Worm (Caenorhabditis elegans) whole organism, mixed stage, embryonic: ENCODE results near the gene pmk-3.

Experiments used
- blmp-1 ChIP-seq: fragments of 150-350 bp; optimal IDR thresholded peaks from 2 replicates; lab custom pipeline; 2014; ENCODE audit warnings: missing biosample characterization, missing genetic modification characterization
- drap-1 ChIP-seq: fragments of 200-800 bp; sonication (Bioruptor generic); optimal IDR thresholded peaks from 3 replicates; lab custom pipeline; 2018; ENCODE audit warnings: mild to moderate bottlenecking, missing genetic modification characterization, missing compliant biosample characterization
- hlh-1 ChIP-seq: fragments of 150-350 bp; optimal IDR thresholded peaks from 2 replicates; lab custom pipeline; 2014; ENCODE audit warnings: missing biosample characterization, missing genetic modification reagents, missing genetic modification characterization
- lin-13 ChIP-seq: fragments of 150-350 bp; optimal IDR thresholded peaks from 2 replicates; lab custom pipeline; 2014; ENCODE audit warnings: missing biosample characterization, missing genetic modification characterization
- nhr-12 ChIP-seq: fragments of 150-350 bp; optimal IDR thresholded peaks from 2 replicates; lab custom pipeline; 2014; ENCODE audit warnings: missing biosample characterization, missing genetic modification characterization
- nhr-237 ChIP-seq: fragments of 150-350 bp; optimal IDR thresholded peaks from 2 replicates; lab custom pipeline; 2014; ENCODE audit warnings: missing biosample characterization, missing genetic modification characterization
- nhr-76 ChIP-seq: sonication (generic microtip); optimal IDR thresholded peaks from 2 replicates; lab custom pipeline; 2017; ENCODE audit warnings: missing biosample characterization, missing genetic modification characterization
- pha-4 ChIP-seq: fragments of 150-350 bp; optimal IDR thresholded peaks from 2 replicates; lab custom pipeline; 2018; ENCODE audit warnings: missing biosample characterization, missing genetic modification reagents, missing genetic modification characterization
- snpc-4 ChIP-seq: fragments of 150-350 bp; optimal IDR thresholded peaks from 2 replicates; lab custom pipeline; 2014; ENCODE audit warnings: missing biosample characterization, missing genetic modification characterization
- unc-39 ChIP-seq: fragments of 150-350 bp; optimal IDR thresholded peaks from 2 replicates; lab custom pipeline; 2014; ENCODE audit warnings: missing biosample characterization, missing genetic modification characterization

DNA sequence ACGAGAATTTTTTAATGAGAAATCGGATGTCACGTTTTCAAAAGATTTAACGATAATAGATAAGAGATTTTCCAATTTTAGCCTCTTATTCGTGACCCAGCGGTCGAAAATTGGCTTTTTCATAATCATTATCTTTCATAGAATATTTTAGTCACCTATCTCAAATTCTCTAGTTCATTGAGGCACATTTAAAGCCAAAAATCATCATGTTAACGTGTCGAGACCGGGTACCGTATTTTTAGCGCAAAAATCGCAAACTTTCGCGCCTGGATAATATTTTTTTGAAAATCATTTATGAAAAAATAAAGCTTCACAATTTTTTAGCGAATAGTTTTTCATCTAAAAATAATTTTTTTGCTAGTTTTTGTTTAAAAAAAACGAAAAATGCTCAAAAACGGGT is 26.9 kb downstream of the pmk-3 start, which contains the start of gene B0218.7:
- TF ChIP-seq pha-4 (tag; lab: Kevin White, UChicago) (no peak), blmp-1 (tag; lab: Kevin White, UChicago) (no peak), nhr-12 (tag; lab: Kevin White, UChicago) (no peak), drap-1 (GFP tag; lab: Kevin White, UChicago) (no peak), nhr-76 (tag; lab: Kevin White, UChicago) (no peak), hlh-1 (no peak), nhr-237 (tag; lab: Kevin White, UChicago) (no peak), lin-13 (tag; lab: Kevin White, UChicago) (no peak), snpc-4 (tag; lab: Kevin White, UChicago) (no peak), unc-39 (no peak)
